Worm (Caenorhabditis elegans) whole organism, L2 larva: Measurements from ENCODE around the gene C05B5.8.

ENCODE experiments used
- alr-1 ChIP-seq: fragments of 150-350 bp; optimal IDR thresholded peaks from 2 replicates; lab custom pipeline; 2014; ENCODE audit warnings: missing biosample characterization, missing genetic modification characterization
- ama-1 ChIP-seq: fragments of 150-350 bp; optimal IDR thresholded peaks from 2 replicates; lab custom pipeline; 2018; ENCODE audit warnings: inconsistent platforms
- lsy-2 ChIP-seq, 2 experiments: fragments of 150-350 bp in 1 of 2; sonication (generic microtip) in 1 of 2; optimal IDR thresholded peaks; 2 replicates each; lab custom pipeline; 2014 to 2017; ENCODE audit warnings: missing biosample characterization in 2 of 2, missing genetic modification characterization in 2 of 2
- mbf-1 ChIP-seq: sonication (generic microtip); optimal IDR thresholded peaks from 2 replicates; lab custom pipeline; 2017; ENCODE audit warnings: missing biosample characterization, missing genetic modification characterization
- nhr-23 ChIP-seq: fragments of 150-350 bp; optimal IDR thresholded peaks from 2 replicates; lab custom pipeline; 2014; ENCODE audit warnings: missing biosample characterization, missing genetic modification reagents, missing genetic modification characterization
- nhr-237 ChIP-seq: fragments of 150-350 bp; optimal IDR thresholded peaks from 2 replicates; lab custom pipeline; 2014; ENCODE audit warnings: missing biosample characterization, missing genetic modification characterization
- nhr-25 ChIP-seq: fragments of 150-350 bp; sonication (generic microtip); optimal IDR thresholded peaks from 3 replicates; lab custom pipeline; 2014; ENCODE audit warnings: missing biosample characterization, missing genetic modification characterization
- skn-1 ChIP-seq: sonication (generic microtip); optimal IDR thresholded peaks from 2 replicates; lab custom pipeline; 2017; ENCODE audit warnings: missing biosample characterization, missing genetic modification characterization
- sma-9 ChIP-seq, 2 experiments: fragments of 150-350 bp in 1 of 2; sonication (generic microtip) in 1 of 2; optimal IDR thresholded peaks; 2 replicates each; lab custom pipeline; 2014 to 2016; ENCODE audit warnings: missing genetic modification characterization in 2 of 2, mild to moderate bottlenecking in 1 of 2, missing biosample characterization in 1 of 2, missing compliant biosample characterization in 1 of 2, missing genetic modification reagents in 1 of 2, moderate library complexity in 1 of 2
- unc-55 ChIP-seq: fragments of 150-350 bp; sonication (generic microtip); optimal IDR thresholded peaks from 3 replicates; lab custom pipeline; 2014; ENCODE audit warnings: missing biosample characterization, missing genetic modification reagents, missing genetic modification characterization

DNA sequence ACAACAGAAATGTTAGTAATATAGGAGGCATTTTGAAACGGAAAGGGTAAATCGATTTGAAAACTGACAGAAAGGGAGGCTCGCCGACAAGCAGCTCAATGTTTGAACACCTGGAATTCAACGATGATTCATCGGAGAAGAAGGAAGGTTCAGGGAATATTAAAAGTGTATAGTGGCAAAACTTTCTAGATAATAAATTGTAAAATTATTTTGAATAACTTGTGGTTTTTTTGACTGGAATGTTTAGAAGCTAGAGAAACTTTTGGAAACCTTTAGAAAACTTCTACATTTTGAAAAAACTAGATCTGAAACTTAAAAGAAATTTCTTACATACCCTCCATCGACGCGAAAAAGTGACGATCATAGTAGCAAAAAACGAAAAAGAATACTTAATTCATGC, 8.7 kb downstream of the C05B5.8 start, which contains the start of gene pqn-8:
- TF ChIP-seq nhr-237 (tag; lab: Kevin White, UChicago) = no peak
- TF ChIP-seq skn-1 (tag; lab: Kevin White, UChicago) = no peak
- TF ChIP-seq unc-55 = no peak
- no peak for TF ChIP-seq ama-1 (lab: Kevin White, UChicago)
- no peak for TF ChIP-seq nhr-25 (tag; lab: Kevin White, UChicago)
- TF ChIP-seq mbf-1 (tag; lab: Kevin White, UChicago) = no peak
- no peak for TF ChIP-seq nhr-23 (tag; lab: Kevin White, UChicago)
- TF ChIP-seq alr-1 (tag; lab: Kevin White, UChicago) = no peak
- TF ChIP-seq lsy-2 (tag; optimal IDR thresholded peaks at IDR 0.05; lab: Kevin White, UChicago) = no peak
- no peak for TF ChIP-seq sma-9 (GFP tag; optimal IDR thresholded peaks at IDR 0.05; lab: Kevin White, UChicago)
- no peak for TF ChIP-seq sma-9 (tag; optimal IDR thresholded peaks at IDR 0.05; lab: Kevin White, UChicago)
